Fruit fly (Drosophila melanogaster) whole organism, prepupa: ENCODE measurements around the gene eIF4H2.

Source experiments
- CG6854 ChIP-seq: fragments of 200-800 bp; sonication (Bioruptor generic); optimal IDR thresholded peaks from 2 replicates; lab custom pipeline; 2017; ENCODE audit warnings: missing biosample characterization, mild to moderate bottlenecking, missing genetic modification characterization
- Gug ChIP-seq: fragments of 200-800 bp; sonication (Bioruptor generic); IDR thresholded peaks from 2 replicates; pipeline ENCODE4 v1.3.6; 2022; ENCODE audit warnings: missing biosample characterization, missing genetic modification characterization
- Lpt ChIP-seq: fragments of 200-800 bp; sonication (Bioruptor generic); optimal IDR thresholded peaks from 3 replicates; lab custom pipeline; 2016; ENCODE audit warnings: missing biosample characterization, missing genetic modification characterization
- ss ChIP-seq, 2 experiments: fragments of 200-800 bp; sonication (Bioruptor generic); optimal IDR thresholded peaks; 2 replicates in 1 of 2; 3 replicates in 1 of 2; lab custom pipeline; 2017 to 2018; ENCODE audit warnings: mild to moderate bottlenecking in 2 of 2, missing biosample characterization in 2 of 2, missing genetic modification characterization in 2 of 2, moderate library complexity in 1 of 2
- svp ChIP-seq: fragments of 200-800 bp; sonication (Bioruptor generic); peaks from one replicate; lab custom pipeline; 2016; ENCODE audit warnings: missing biosample characterization, missing genetic modification characterization

DNA sequence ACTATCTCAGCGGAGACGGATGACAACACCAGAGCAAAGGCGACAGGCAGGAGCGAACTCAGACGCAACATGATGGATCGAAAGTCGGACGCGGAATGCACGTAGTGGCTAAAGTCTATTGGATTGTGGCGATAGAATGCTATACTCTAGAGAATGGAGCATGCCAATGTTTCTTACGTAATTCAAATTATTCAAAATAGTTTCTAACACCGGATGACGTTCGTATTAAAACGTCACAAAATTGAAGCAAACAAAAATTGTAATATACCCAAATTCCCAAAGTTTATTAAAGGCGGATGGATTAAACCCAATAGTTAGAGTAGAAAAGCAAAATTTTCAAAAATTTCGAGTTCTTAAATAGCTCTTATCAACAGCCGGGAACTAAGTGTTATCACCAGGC lies 20.3 kb downstream of the eIF4H2 start, which contains the start of gene Npc2h:
- TF ChIP-seq Gug (GFP tag; lab: Robert Waterston, UW), result no peak
- TF ChIP-seq CG6854 (GFP tag; lab: Kevin White, UChicago), result no peak
- TF ChIP-seq svp (GFP tag; lab: Kevin White, UChicago), result no peak
- no peak for TF ChIP-seq ss (GFP tag; optimal IDR thresholded peaks at IDR 0.05; lab: Kevin White, UChicago)
- TF ChIP-seq Lpt, result no peak
